Fruit fly (Drosophila melanogaster) whole organism, adult: ENCODE results near the gene CG10948.

ENCODE experiments used
- CG11617 ChIP-seq: fragments of 200-800 bp; sonication (Bioruptor generic); optimal IDR thresholded peaks from 2 replicates; lab custom pipeline; 2017; ENCODE audit warnings: mild to moderate bottlenecking, missing biosample characterization, missing genetic modification reagents, missing genetic modification characterization
- CG12768 ChIP-seq: fragments of 200-800 bp; sonication (Bioruptor generic); optimal IDR thresholded peaks from 2 replicates; lab custom pipeline; 2017; ENCODE audit warnings: missing biosample characterization, missing genetic modification characterization, mild to moderate bottlenecking, moderate library complexity, missing genetic modification reagents
- CG14711 ChIP-seq: fragments of 200-800 bp; sonication (Bioruptor generic); optimal IDR thresholded peaks from 2 replicates; lab custom pipeline; 2018; ENCODE audit warnings: missing biosample characterization, mild to moderate bottlenecking, missing genetic modification characterization, moderate library complexity
- CG1620 ChIP-seq: fragments of 200-800 bp; sonication (Bioruptor generic); optimal IDR thresholded peaks from 2 replicates; lab custom pipeline; 2016; ENCODE audit warnings: missing biosample characterization, missing genetic modification characterization
- CG33017 ChIP-seq: fragments of 200-800 bp; sonication (Bioruptor generic); optimal IDR thresholded peaks from 2 replicates; lab custom pipeline; 2018; ENCODE audit warnings: missing biosample characterization, mild to moderate bottlenecking, missing genetic modification characterization, moderate library complexity
- CG5204 ChIP-seq: fragments of 200-800 bp; sonication (Bioruptor generic); optimal IDR thresholded peaks from 2 replicates; lab custom pipeline; 2016; ENCODE audit warnings: missing biosample characterization, missing genetic modification characterization
- CG7045 ChIP-seq: fragments of 200-800 bp; sonication (Bioruptor generic); optimal IDR thresholded peaks from 2 replicates; lab custom pipeline; 2017; ENCODE audit warnings: missing biosample characterization, mild to moderate bottlenecking, missing genetic modification characterization
- CG7101 ChIP-seq: fragments of 200-800 bp; sonication (Bioruptor generic); optimal IDR thresholded peaks from 2 replicates; lab custom pipeline; 2018; ENCODE audit warnings: missing biosample characterization, mild to moderate bottlenecking, missing genetic modification characterization, moderate library complexity
- Clk ChIP-seq: fragments of 200-800 bp; sonication (Bioruptor generic); optimal IDR thresholded peaks from 2 replicates; lab custom pipeline; 2017; ENCODE audit warnings: missing biosample characterization, missing genetic modification characterization
- Crg-1 ChIP-seq: fragments of 200-800 bp; sonication (Bioruptor generic); optimal IDR thresholded peaks from 2 replicates; lab custom pipeline; 2016; ENCODE audit warnings: missing biosample characterization, missing genetic modification characterization
- Hr96 ChIP-seq: fragments of 200-800 bp; sonication (Bioruptor generic); optimal IDR thresholded peaks from 2 replicates; lab custom pipeline; 2016; ENCODE audit warnings: missing biosample characterization, missing genetic modification characterization
- Mnt ChIP-seq: fragments of 200-800 bp; sonication (Bioruptor generic); optimal IDR thresholded peaks from 2 replicates; lab custom pipeline; 2016; ENCODE audit warnings: missing biosample characterization, mild to moderate bottlenecking, missing genetic modification characterization
- bab1 ChIP-seq: fragments of 200-800 bp; sonication (Bioruptor generic); optimal IDR thresholded peaks from 3 replicates; lab custom pipeline; 2019; ENCODE audit warnings: missing biosample characterization, mild to moderate bottlenecking, missing genetic modification characterization, moderate library complexity
- cic ChIP-seq: fragments of 200-800 bp; sonication (Bioruptor generic); optimal IDR thresholded peaks from 2 replicates; lab custom pipeline; 2017; ENCODE audit warnings: missing biosample characterization, mild to moderate bottlenecking, missing genetic modification characterization, moderate library complexity
- cnc ChIP-seq, 2 experiments: fragments of >200 bp; optimal IDR thresholded peaks; 2 replicates each; lab custom pipeline; 2017
- kay ChIP-seq: fragments of 200-800 bp; sonication (Bioruptor generic); peaks from one replicate; lab custom pipeline; 2016; ENCODE audit warnings: missing biosample characterization, missing genetic modification characterization, borderline replicate concordance
- ovo ChIP-seq: fragments of 200-800 bp; sonication (Bioruptor generic); optimal IDR thresholded peaks from 2 replicates; lab custom pipeline; 2016; ENCODE audit warnings: missing biosample characterization, missing genetic modification characterization
- pad ChIP-seq: fragments of 200-800 bp; sonication (Bioruptor generic); optimal IDR thresholded peaks from 3 replicates; lab custom pipeline; 2017; ENCODE audit warnings: missing biosample characterization, missing genetic modification characterization, mild to moderate bottlenecking, moderate library complexity, missing genetic modification reagents
- tj ChIP-seq: fragments of 200-800 bp; sonication (Bioruptor generic); optimal IDR thresholded peaks from 3 replicates; lab custom pipeline; 2017; ENCODE audit warnings: missing biosample characterization, mild to moderate bottlenecking, missing genetic modification characterization, moderate library complexity
- toe ChIP-seq: fragments of 200-800 bp; sonication (Bioruptor generic); optimal IDR thresholded peaks from 2 replicates; lab custom pipeline; 2016; ENCODE audit warnings: missing biosample characterization, missing genetic modification characterization

The CG10948 gene

DNA sequence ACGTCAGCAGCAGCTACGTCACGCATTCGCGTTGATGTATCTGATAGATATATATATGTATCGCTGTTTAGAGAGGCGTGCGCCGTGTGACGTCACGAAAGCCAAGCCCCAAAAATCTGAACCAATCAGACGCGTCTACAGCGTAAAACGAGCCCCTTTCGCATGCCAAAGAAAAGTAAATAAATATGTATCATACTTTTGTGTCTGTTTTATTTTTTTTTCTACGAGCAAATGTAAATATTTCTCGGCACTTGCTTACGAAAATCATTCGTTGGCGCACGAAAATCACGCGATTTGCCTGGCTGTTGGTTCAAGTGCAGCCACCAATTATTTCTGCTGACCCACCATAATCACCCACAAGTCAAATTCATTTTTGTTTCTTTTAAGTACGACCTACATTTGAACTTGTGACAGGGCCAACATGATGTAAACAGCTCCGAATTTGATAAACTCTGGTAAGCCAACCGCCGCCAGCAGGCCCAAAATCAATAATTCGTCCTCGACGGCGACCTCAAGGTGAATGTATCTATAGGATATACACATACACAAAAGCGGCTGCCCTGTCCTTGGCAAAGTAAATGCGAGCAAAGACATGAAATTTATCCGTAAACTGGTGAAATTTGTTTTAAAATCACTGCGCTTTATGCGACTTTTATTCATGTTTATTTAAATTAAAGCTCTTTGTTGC lies 15.2 kb downstream of the CG10948 start:
- TF ChIP-seq Mnt (GFP tag; lab: Kevin White, UChicago) (no peak), CG5204 (GFP tag; lab: Kevin White, UChicago) (no peak), bab1 (GFP tag; lab: Kevin White, UChicago) (peak; percentile 80), Clk (GFP tag; lab: Kevin White, UChicago) (no peak), pad (GFP tag; lab: Kevin White, UChicago) (no peak), Crg-1 (GFP tag; lab: Kevin White, UChicago) (peak; percentile 1), tj (peak; percentile 80), cic (GFP tag; lab: Kevin White, UChicago) (no peak)

- peak; percentile 82 for TF ChIP-seq kay
- TF ChIP-seq cnc (optimal IDR thresholded peaks at IDR 0.05; lab: Kevin White, UChicago): no peak
- no peak for TF ChIP-seq Mnt (GFP tag; lab: Kevin White, UChicago)
- no peak for TF ChIP-seq CG5204 (GFP tag; lab: Kevin White, UChicago)
- no peak for TF ChIP-seq toe (GFP tag; lab: Kevin White, UChicago)
- TF ChIP-seq Hr96: no peak
- no peak for TF ChIP-seq CG14711 (tag; lab: Kevin White, UChicago)
Measured at dm6 chr3L:12833864-12834525, 15.9 kb downstream of the CG10948 start.

DNA sequence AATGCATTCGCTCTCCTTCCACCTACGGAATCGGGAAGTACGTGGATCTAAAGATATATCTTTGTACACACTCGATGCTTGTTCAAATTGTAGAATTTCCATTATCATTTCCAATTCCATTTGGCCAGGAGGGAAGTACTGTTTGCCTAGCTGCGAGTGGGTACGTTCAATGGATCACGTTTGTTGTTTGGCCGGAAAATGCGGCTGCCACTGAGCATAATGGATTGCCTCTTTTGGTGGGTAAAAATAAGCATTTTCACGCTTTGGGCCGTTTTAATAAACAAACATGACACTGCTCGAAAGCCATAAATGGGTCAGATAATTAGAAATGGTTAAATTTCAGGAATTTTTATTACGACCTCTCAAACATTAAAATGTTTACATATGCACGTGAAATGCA lies 16.6 kb downstream of the CG10948 start:
- TF ChIP-seq CG1620 (GFP tag; lab: Kevin White, UChicago) (no peak), tj (no peak), CG7045 (GFP tag; lab: Kevin White, UChicago) (no peak), Mnt (GFP tag; lab: Kevin White, UChicago) (no peak), Clk (GFP tag; lab: Kevin White, UChicago) (no peak), cic (GFP tag; lab: Kevin White, UChicago) (no peak), kay (no peak), Hr96 (no peak), cnc (optimal IDR thresholded peaks at IDR 0.05; lab: Kevin White, UChicago) (no peak), pad (GFP tag; lab: Kevin White, UChicago) (no peak), CG7101 (no peak), ovo (GFP tag; lab: Kevin White, UChicago) (no peak), CG11617 (GFP tag; lab: Kevin White, UChicago) (no peak), CG14711 (tag; lab: Kevin White, UChicago) (no peak), Crg-1 (GFP tag; lab: Kevin White, UChicago) (no peak), CG12768 (GFP tag; lab: Kevin White, UChicago) (no peak)

- TF ChIP-seq CG7045 (GFP tag; lab: Kevin White, UChicago): no peak
- TF ChIP-seq CG11617 (GFP tag; lab: Kevin White, UChicago): no peak
- no peak for TF ChIP-seq Clk (GFP tag; lab: Kevin White, UChicago)
Measured at dm6 chr3L:12832355-12832881, 17.5 kb downstream of the CG10948 start.

DNA sequence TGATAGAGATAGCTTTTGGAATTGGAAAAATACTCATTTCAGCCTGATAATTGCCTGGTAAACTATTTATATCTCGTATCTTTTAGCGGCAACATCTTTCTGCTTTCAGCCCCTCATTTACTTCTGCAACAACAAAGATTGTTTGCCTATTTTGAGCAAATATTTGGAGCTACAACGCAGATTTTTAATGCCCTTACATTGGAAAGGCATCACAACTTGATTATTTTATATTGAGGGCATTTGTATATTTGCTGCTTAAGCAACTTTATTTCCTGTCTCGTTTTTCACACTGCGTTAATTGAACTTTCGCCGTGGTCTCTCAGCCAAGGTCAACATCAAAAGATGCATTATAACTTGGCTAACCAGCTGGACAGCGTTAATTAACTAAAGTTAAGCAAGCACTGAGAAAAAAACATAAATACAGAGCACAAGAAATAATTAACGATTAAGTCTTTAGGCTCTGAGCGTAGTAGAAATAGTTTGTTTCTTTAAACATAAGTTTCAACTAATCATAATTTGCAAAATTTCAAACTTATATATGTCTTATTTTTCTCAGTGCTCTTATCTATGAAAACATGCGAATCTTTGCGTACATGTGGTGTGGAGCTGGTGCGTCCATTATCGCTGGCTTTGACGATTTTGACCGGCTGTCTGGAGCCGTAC lies 18.5 kb downstream of the CG10948 start:
- TF ChIP-seq CG11617 (GFP tag; lab: Kevin White, UChicago): no peak
- no peak for TF ChIP-seq pad (GFP tag; lab: Kevin White, UChicago)
- no peak for TF ChIP-seq CG33017 (tag; lab: Kevin White, UChicago)
- TF ChIP-seq CG12768 (GFP tag; lab: Kevin White, UChicago): no peak

dm6 chr3L:12830416-12830815 lies 19.5 kb downstream of the CG10948 start:
- TF ChIP-seq cnc (optimal IDR thresholded peaks at IDR 0.05; lab: Kevin White, UChicago): no peak
- TF ChIP-seq Crg-1 (GFP tag; lab: Kevin White, UChicago): no peak
- no peak for TF ChIP-seq bab1 (GFP tag; lab: Kevin White, UChicago)
- TF ChIP-seq kay: peak; percentile 77

DNA sequence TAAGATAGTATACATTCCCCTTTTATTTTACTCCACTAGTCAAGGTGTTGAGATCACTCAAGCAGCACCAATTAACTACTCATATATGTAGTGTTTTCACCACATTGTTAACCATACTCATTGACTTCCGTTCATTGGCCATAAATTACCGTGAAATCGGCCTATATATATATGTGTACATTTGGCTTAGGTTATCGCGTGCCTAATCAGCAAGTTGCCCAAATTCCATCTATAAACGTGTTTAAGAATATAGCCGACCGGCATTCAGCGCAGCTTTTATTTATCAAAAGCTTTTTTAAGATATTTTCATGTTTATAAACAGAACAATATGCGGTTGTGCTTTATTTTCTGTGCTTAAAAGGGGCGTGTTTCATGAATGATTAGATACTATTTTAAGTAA lies 21.4 kb downstream of the CG10948 start:
- TF ChIP-seq ovo (GFP tag; lab: Kevin White, UChicago) (no peak), CG11617 (GFP tag; lab: Kevin White, UChicago) (no peak), tj (no peak), pad (GFP tag; lab: Kevin White, UChicago) (no peak), CG14711 (tag; lab: Kevin White, UChicago) (no peak), CG5204 (GFP tag; lab: Kevin White, UChicago) (no peak)
